Worm (Caenorhabditis elegans) whole organism, L4 larva: ENCODE data around the gene cyp-43A1.

Source experiments
- F37D6.2 ChIP-seq: sonication (generic microtip); optimal IDR thresholded peaks from 2 replicates; lab custom pipeline; 2016; ENCODE audit warnings: mild to moderate bottlenecking, missing genetic modification characterization, missing compliant biosample characterization
- F44E2.7 ChIP-seq: fragments of 200-800 bp; sonication (Bioruptor generic); IDR thresholded peaks from 2 replicates; pipeline ENCODE4 v2.1.2; 2022; ENCODE audit warnings: missing genetic modification characterization, missing compliant biosample characterization
- T20F7.1 ChIP-seq: fragments of 200-800 bp; sonication (Bioruptor generic); optimal IDR thresholded peaks from 2 replicates; lab custom pipeline; 2018; ENCODE audit warnings: mild to moderate bottlenecking, missing genetic modification characterization, missing compliant biosample characterization
- T26A8.4 ChIP-seq: fragments of 200-800 bp; sonication (Bioruptor generic); IDR thresholded peaks from 2 replicates; pipeline ENCODE4 v1.3.6; 2022; ENCODE audit warnings: missing genetic modification characterization, missing compliant biosample characterization
- Y48G9A.11 ChIP-seq: fragments of 200-800 bp; sonication (Bioruptor generic); IDR thresholded peaks from 2 replicates; pipeline ENCODE4 v1.3.6; 2022; ENCODE audit warnings: missing genetic modification reagents, missing genetic modification characterization, missing compliant biosample characterization
- aha-1 ChIP-seq: fragments of 150-350 bp; peaks from one replicate; lab custom pipeline; 2014; ENCODE audit warnings: missing biosample characterization, missing genetic modification characterization
- aly-2 ChIP-seq: sonication (generic microtip); optimal IDR thresholded peaks from 2 replicates; lab custom pipeline; 2018; ENCODE audit warnings: missing biosample characterization, missing genetic modification characterization
- ceh-28 ChIP-seq: fragments of 150-350 bp; optimal IDR thresholded peaks from 2 replicates; lab custom pipeline; 2014; ENCODE audit warnings: missing biosample characterization, missing genetic modification reagents, missing genetic modification characterization
- ceh-62 ChIP-seq: sonication (generic microtip); optimal IDR thresholded peaks from 2 replicates; lab custom pipeline; 2017; ENCODE audit warnings: missing biosample characterization, missing genetic modification characterization
- ceh-82 ChIP-seq: sonication (generic microtip); optimal IDR thresholded peaks from 2 replicates; lab custom pipeline; 2017; ENCODE audit warnings: missing biosample characterization, missing genetic modification characterization
- ces-1 ChIP-seq: fragments of 150-350 bp; sonication (generic microtip); optimal IDR thresholded peaks from 4 replicates; lab custom pipeline; 2014; ENCODE audit warnings: missing biosample characterization, missing genetic modification reagents, missing genetic modification characterization
- daf-16 ChIP-seq, 3 experiments: sonication (generic microtip); optimal IDR thresholded peaks; 2 replicates each; lab custom pipeline; 2016 to 2017; ENCODE audit warnings: missing genetic modification characterization in 3 of 3, missing genetic modification reagents in 3 of 3, mild to moderate bottlenecking in 2 of 3, missing compliant biosample characterization in 2 of 3, missing biosample characterization in 1 of 3, moderate library complexity in 1 of 3
- daf-8 ChIP-seq: fragments of 200-800 bp; sonication (Bioruptor generic); IDR thresholded peaks from 2 replicates; pipeline ENCODE4 v1.3.6; 2022; ENCODE audit warnings: missing genetic modification characterization, missing compliant biosample characterization
- dve-1 ChIP-seq: sonication (generic microtip); optimal IDR thresholded peaks from 2 replicates; lab custom pipeline; 2017; ENCODE audit warnings: antibody characterized with exemption, mild to moderate bottlenecking, missing genetic modification characterization, missing compliant biosample characterization; ENCODE audit not compliant: insufficient read depth
- egl-43 ChIP-seq: fragments of 200-800 bp; sonication (Bioruptor generic); IDR thresholded peaks from 2 replicates; pipeline ENCODE4 v1.3.6; 2022; ENCODE audit warnings: missing genetic modification reagents, missing genetic modification characterization, missing compliant biosample characterization
- fos-1 ChIP-seq: fragments of 150-350 bp; optimal IDR thresholded peaks from 2 replicates; lab custom pipeline; 2014; ENCODE audit warnings: missing biosample characterization, missing genetic modification characterization
- hif-1 ChIP-seq, 2 experiments: sonication (generic microtip); optimal IDR thresholded peaks; 2 replicates each; lab custom pipeline; 2016 to 2017; ENCODE audit warnings: missing compliant biosample characterization in 2 of 2, missing genetic modification characterization in 2 of 2, missing genetic modification reagents in 2 of 2, missing genotype in 2 of 2, mild to moderate bottlenecking in 1 of 2
- hlh-30 ChIP-seq: sonication (generic microtip); optimal IDR thresholded peaks from 2 replicates; lab custom pipeline; 2017; ENCODE audit warnings: antibody characterized with exemption, mild to moderate bottlenecking, missing genetic modification characterization, missing compliant biosample characterization; ENCODE audit not compliant: insufficient read depth
- hmg-1.1 ChIP-seq: fragments of 200-800 bp; sonication (Bioruptor generic); IDR thresholded peaks from 2 replicates; pipeline ENCODE4 v1.3.6; 2022; ENCODE audit warnings: missing genetic modification reagents, missing genetic modification characterization, missing compliant biosample characterization
- lim-7 ChIP-seq: fragments of 200-800 bp; sonication (Bioruptor generic); IDR thresholded peaks from 2 replicates; pipeline ENCODE4 v1.3.6; 2022; ENCODE audit warnings: missing genetic modification characterization, missing compliant biosample characterization
- lin-29 ChIP-seq: fragments of 200-800 bp; sonication (Bioruptor generic); IDR thresholded peaks from 2 replicates; pipeline ENCODE4 v1.3.6; 2022; ENCODE audit warnings: missing genetic modification reagents, missing genetic modification characterization, missing compliant biosample characterization
- lin-38 ChIP-seq: fragments of 200-800 bp; sonication (Bioruptor generic); IDR thresholded peaks from 2 replicates; pipeline ENCODE4 v1.3.6; 2022; ENCODE audit warnings: missing genetic modification reagents, missing genetic modification characterization, missing compliant biosample characterization
- lsy-2 ChIP-seq, 2 experiments: fragments of 150-350 bp in 1 of 2; sonication (generic microtip) in 1 of 2; optimal IDR thresholded peaks; 2 replicates each; lab custom pipeline; 2014 to 2017; ENCODE audit warnings: missing biosample characterization in 2 of 2, missing genetic modification characterization in 2 of 2
- madf-9 ChIP-seq: fragments of 200-800 bp; sonication (Bioruptor generic); conservative IDR thresholded peaks from 2 replicates; pipeline ENCODE4 v1.3.6; 2022; ENCODE audit warnings: missing genetic modification reagents, missing genetic modification characterization, missing compliant biosample characterization
- mdl-1 ChIP-seq, 2 experiments: fragments of 150-350 bp in 1 of 2; sonication (generic microtip) in 1 of 2; optimal IDR thresholded peaks; 2 replicates each; lab custom pipeline; 2014 to 2017; ENCODE audit warnings: missing biosample characterization in 2 of 2, missing genetic modification characterization in 2 of 2
- mes-2 ChIP-seq: sonication (generic microtip); optimal IDR thresholded peaks from 2 replicates; lab custom pipeline; 2016; ENCODE audit warnings: missing genotype, mild to moderate bottlenecking, missing genetic modification characterization, missing compliant biosample characterization; ENCODE audit not compliant: poor library complexity, severe bottlenecking
- nhr-28 ChIP-seq: fragments of 150-350 bp; optimal IDR thresholded peaks from 2 replicates; lab custom pipeline; 2014; ENCODE audit warnings: missing biosample characterization, missing genetic modification characterization
- nhr-42 ChIP-seq: fragments of 200-800 bp; sonication (Bioruptor generic); IDR thresholded peaks from 2 replicates; pipeline ENCODE4 v1.3.6; 2022; ENCODE audit warnings: missing genetic modification characterization, missing compliant biosample characterization
- nhr-48 ChIP-seq: sonication (generic microtip); optimal IDR thresholded peaks from 2 replicates; lab custom pipeline; 2016; ENCODE audit warnings: mild to moderate bottlenecking, missing genetic modification characterization, missing compliant biosample characterization
- nhr-76 ChIP-seq: fragments of 150-350 bp; optimal IDR thresholded peaks from 2 replicates; lab custom pipeline; 2014; ENCODE audit warnings: missing biosample characterization, missing genetic modification characterization
- php-3 ChIP-seq: fragments of 200-800 bp; sonication (Bioruptor generic); IDR thresholded peaks from 2 replicates; pipeline ENCODE4 v1.3.6; 2022; ENCODE audit warnings: missing genetic modification reagents, missing genetic modification characterization, missing compliant biosample characterization
- rbr-2 ChIP-seq: sonication (generic microtip); optimal IDR thresholded peaks from 2 replicates; lab custom pipeline; 2016; ENCODE audit warnings: missing genotype, missing genetic modification characterization, missing compliant biosample characterization
- set-16 ChIP-seq: fragments of 200-800 bp; sonication (Bioruptor generic); IDR thresholded peaks from 2 replicates; pipeline ENCODE4 v1.3.6; 2022; ENCODE audit warnings: missing genetic modification reagents, missing genetic modification characterization, missing compliant biosample characterization
- snpc-1.2 ChIP-seq: fragments of 200-800 bp; sonication (Bioruptor generic); IDR thresholded peaks from 2 replicates; pipeline ENCODE4 v1.3.6; 2022; ENCODE audit warnings: missing genetic modification reagents, missing genetic modification characterization, missing compliant biosample characterization
- snpc-4 ChIP-seq: fragments of 150-350 bp; optimal IDR thresholded peaks from 2 replicates; lab custom pipeline; 2014; ENCODE audit warnings: missing biosample characterization, missing genetic modification characterization
- spr-1 ChIP-seq: sonication (generic microtip); optimal IDR thresholded peaks from 2 replicates; lab custom pipeline; 2016; ENCODE audit warnings: mild to moderate bottlenecking, missing genetic modification characterization, missing compliant biosample characterization
- unc-62 ChIP-seq, 3 experiments: fragments of 150-350 bp in 1 of 3; sonication (generic microtip); optimal IDR thresholded peaks in 2 of 3; peaks in 1 of 3; 1 replicate in 1 of 3; 2 replicates in 2 of 3; lab custom pipeline; 2014 to 2017; ENCODE audit warnings: missing biosample characterization in 3 of 3, missing genetic modification characterization in 3 of 3, missing genetic modification reagents in 3 of 3, missing genotype in 1 of 3
- zag-1 ChIP-seq: fragments of 150-350 bp; optimal IDR thresholded peaks from 2 replicates; lab custom pipeline; 2014; ENCODE audit warnings: missing biosample characterization, missing genetic modification characterization
- zip-11 ChIP-seq: fragments of 200-800 bp; sonication (Bioruptor generic); IDR thresholded peaks from 2 replicates; pipeline ENCODE4 v1.3.6; 2022; ENCODE audit warnings: missing genetic modification characterization, missing compliant biosample characterization
- ztf-11 ChIP-seq: fragments of 150-350 bp; optimal IDR thresholded peaks from 2 replicates; lab custom pipeline; 2014; ENCODE audit warnings: missing biosample characterization, missing genetic modification characterization

Gene cyp-43A1

ce11 chrX:5763904-5764303 lies 49.6 kb downstream of the cyp-43A1 start (continued):
- no peak for TF ChIP-seq T20F7.1 (GFP tag; lab: Kevin White, UChicago)
- TF ChIP-seq aha-1 = peak; percentile 96
- TF ChIP-seq ceh-82 (tag; lab: Kevin White, UChicago) = no peak
- TF ChIP-seq T26A8.4 = 0 out of 2 replicates have a peak, but pooled peaks have one; percentile 36
- TF ChIP-seq hmg-1.1 (GFP tag; lab: Robert Waterston, UW) = peak; percentile 58; the same call in 1 of the 2 replicates
- peak; percentile 57; the same call in 1 of the 2 replicates for TF ChIP-seq lin-38 (GFP tag; lab: Robert Waterston, UW)
- no peak for TF ChIP-seq daf-8 (GFP tag; lab: Robert Waterston, UW)
- no peak for TF ChIP-seq lin-29 (GFP tag; lab: Robert Waterston, UW)
- no peak for TF ChIP-seq zip-11 (GFP tag; lab: Robert Waterston, UW)
- peak; percentile 12 for TF ChIP-seq spr-1 (tag; lab: Kevin White, UChicago)
- TF ChIP-seq zag-1 (tag; lab: Kevin White, UChicago) = no peak
- no peak for TF ChIP-seq snpc-1.2 (GFP tag; lab: Robert Waterston, UW)
- TF ChIP-seq hif-1 (tag; optimal IDR thresholded peaks at IDR 0.05; lab: Kevin White, UChicago) = peak in 1 of 2 experiments; percentile 53
- TF ChIP-seq nhr-42 (GFP tag; lab: Robert Waterston, UW) = no peak
- no peak for TF ChIP-seq nhr-76 (tag; lab: Kevin White, UChicago)
- TF ChIP-seq hlh-30 = peak; percentile 82
- TF ChIP-seq lim-7 (GFP tag; lab: Robert Waterston, UW) = no peak
- peak; percentile 3; the same call in 1 of the 2 replicates for TF ChIP-seq set-16 (GFP tag; lab: Robert Waterston, UW)
- TF ChIP-seq F37D6.2 = peak; percentile 5
- 0 out of 2 replicates have a peak, but pooled peaks have one; percentile 49 for TF ChIP-seq php-3 (GFP tag; lab: Robert Waterston, UW)
- TF ChIP-seq madf-9 = no peak
- peak in 1 of 2 experiments; percentile 35 for TF ChIP-seq lsy-2 (tag; optimal IDR thresholded peaks at IDR 0.05; lab: Kevin White, UChicago)
- no peak for TF ChIP-seq Y48G9A.11 (GFP tag; lab: Robert Waterston, UW)
- TF ChIP-seq nhr-48 (tag; lab: Kevin White, UChicago) = no peak
- TF ChIP-seq fos-1 = no peak
- TF ChIP-seq nhr-28 = peak; percentile 67
- peak in 1 of 2 experiments; percentile 56 for TF ChIP-seq daf-16 (GFP tag; optimal IDR thresholded peaks at IDR 0.05; lab: Kevin White, UChicago)
- TF ChIP-seq daf-16 (tag; optimal IDR thresholded peaks at IDR 0.05; lab: Kevin White, UChicago) = peak; percentile 86
- peak in 1 of 2 experiments; percentile 76 for TF ChIP-seq mdl-1 (tag; optimal IDR thresholded peaks at IDR 0.05; lab: Kevin White, UChicago)

- TF ChIP-seq dve-1 (tag; lab: Kevin White, UChicago) (peak; percentile 8), rbr-2 (tag; lab: Kevin White, UChicago) (peak; percentile 14), snpc-4 (tag; lab: Kevin White, UChicago) (no peak), ceh-82 (tag; lab: Kevin White, UChicago) (no peak), hmg-1.1 (GFP tag; lab: Robert Waterston, UW) (0 out of 2 replicates have a peak, but pooled peaks have one; percentile 51), lin-29 (GFP tag; lab: Robert Waterston, UW) (no peak), mes-2 (no peak), ceh-62 (no peak), F44E2.7 (GFP tag; lab: Robert Waterston, UW) (no peak), ceh-28 (tag; lab: Kevin White, UChicago) (no peak), aly-2 (tag; lab: Kevin White, UChicago) (no peak), T20F7.1 (GFP tag; lab: Kevin White, UChicago) (no peak), unc-62 (GFP tag; optimal IDR thresholded peaks at IDR 0.05 in 1 of 2; lab: Kevin White, UChicago) (peak in 1 of 2 experiments; percentile 82), unc-62 (tag; optimal IDR thresholded peaks at IDR 0.05; lab: Kevin White, UChicago) (no peak), egl-43 (GFP tag; lab: Robert Waterston, UW) (no peak), ces-1 (no peak), ztf-11 (tag; lab: Kevin White, UChicago) (no peak)
Measured at ce11 chrX:5764739-5765138, 50.4 kb downstream of the cyp-43A1 start.
